Worm (Caenorhabditis elegans) whole organism, L1 larva: ENCODE measurements around the gene R08C7.11.

ENCODE experiments used
- C16A3.4 ChIP-seq: fragments of 150-350 bp; optimal IDR thresholded peaks from 2 replicates; lab custom pipeline; 2014; ENCODE audit warnings: missing biosample characterization, missing genetic modification characterization
- alr-1 ChIP-seq: fragments of 200-800 bp; sonication (Bioruptor generic); optimal IDR thresholded peaks from 2 replicates; lab custom pipeline; 2018; ENCODE audit warnings: borderline replicate concordance, mild to moderate bottlenecking, missing genetic modification characterization, missing compliant biosample characterization
- blmp-1 ChIP-seq: fragments of 150-350 bp; optimal IDR thresholded peaks from 2 replicates; lab custom pipeline; 2014; ENCODE audit warnings: missing biosample characterization, missing genetic modification characterization
- ceh-63 ChIP-seq: fragments of 200-800 bp; sonication (Bioruptor generic); optimal IDR thresholded peaks from 2 replicates; lab custom pipeline; 2018; ENCODE audit warnings: mild to moderate bottlenecking, missing genetic modification characterization, missing compliant biosample characterization
- ceh-8 ChIP-seq: fragments of 200-800 bp; sonication (Bioruptor generic); optimal IDR thresholded peaks from 2 replicates; lab custom pipeline; 2018; ENCODE audit warnings: mild to moderate bottlenecking, missing genetic modification characterization, moderate library complexity, missing compliant biosample characterization
- ceh-82 ChIP-seq, 3 experiments: fragments of 150-350 bp in 1 of 3; sonication (generic microtip) in 2 of 3; optimal IDR thresholded peaks; 2 replicates each; lab custom pipeline; 2014 to 2017; ENCODE audit warnings: missing biosample characterization in 3 of 3, missing genetic modification characterization in 3 of 3
- ceh-88 ChIP-seq: fragments of 200-800 bp; sonication (Bioruptor generic); IDR thresholded peaks from 2 replicates; pipeline ENCODE4 v1.3.6; 2022; ENCODE audit warnings: missing genetic modification characterization, missing compliant biosample characterization
- ceh-90 ChIP-seq: sonication (generic microtip); optimal IDR thresholded peaks from 2 replicates; lab custom pipeline; 2016; ENCODE audit warnings: missing genetic modification characterization, missing compliant biosample characterization
- ces-1 ChIP-seq: fragments of 150-350 bp; optimal IDR thresholded peaks from 2 replicates; lab custom pipeline; 2014; ENCODE audit warnings: missing biosample characterization, missing genetic modification reagents, missing genetic modification characterization
- dpl-1 ChIP-seq, 3 experiments: fragments of 150-350 bp in 2 of 3; sonication (generic microtip) in 1 of 3; optimal IDR thresholded peaks; 2 replicates each; lab custom pipeline; 2014 to 2017; ENCODE audit warnings: missing biosample characterization in 3 of 3, missing genetic modification characterization in 3 of 3, missing genetic modification reagents in 3 of 3
- dsc-1 ChIP-seq: sonication (generic microtip); optimal IDR thresholded peaks from 2 replicates; lab custom pipeline; 2016; ENCODE audit warnings: mild to moderate bottlenecking, missing genetic modification characterization, missing compliant biosample characterization
- efl-1 ChIP-seq, 4 experiments: fragments of 150-350 bp; optimal IDR thresholded peaks in 3 of 4; peaks in 1 of 4; 1 replicate in 1 of 4; 2 replicates in 3 of 4; lab custom pipeline; 2014; ENCODE audit warnings: missing biosample characterization in 2 of 4, missing genetic modification characterization in 2 of 4, missing genetic modification reagents in 2 of 4
- egl-27 ChIP-seq, 2 experiments: fragments of 150-350 bp in 1 of 2; sonication (generic microtip); optimal IDR thresholded peaks; 3 replicates each; lab custom pipeline; 2017 to 2018; ENCODE audit warnings: missing biosample characterization in 2 of 2, missing genetic modification characterization in 2 of 2, missing genetic modification reagents in 2 of 2
- elt-2 ChIP-seq: sonication (generic microtip); optimal IDR thresholded peaks from 2 replicates; lab custom pipeline; 2016; ENCODE audit warnings: missing genetic modification characterization, mild to moderate bottlenecking, inconsistent platforms, missing compliant biosample characterization, missing genetic modification reagents
- elt-3 ChIP-seq, 6 experiments: fragments of 150-350 bp in 1 of 6; sonication (generic microtip); optimal IDR thresholded peaks; 2 replicates each; lab custom pipeline; 2017 to 2018; ENCODE audit warnings: missing biosample characterization in 6 of 6, missing genetic modification characterization in 6 of 6, inconsistent platforms in 1 of 6
- ets-5 ChIP-seq: fragments of 200-800 bp; sonication (Bioruptor generic); IDR thresholded peaks from 2 replicates; pipeline ENCODE4 v1.3.6; 2022; ENCODE audit warnings: missing genetic modification characterization, missing compliant biosample characterization
- fkh-4 ChIP-seq: sonication (generic microtip); optimal IDR thresholded peaks from 2 replicates; lab custom pipeline; 2016; ENCODE audit warnings: missing compliant biosample characterization, missing genetic modification characterization, borderline replicate concordance
- fkh-8 ChIP-seq: sonication (generic microtip); optimal IDR thresholded peaks from 2 replicates; lab custom pipeline; 2016; ENCODE audit warnings: mild to moderate bottlenecking, missing genetic modification characterization, missing compliant biosample characterization
- hlh-17 ChIP-seq: fragments of 200-800 bp; sonication (Bioruptor generic); optimal IDR thresholded peaks from 2 replicates; lab custom pipeline; 2018; ENCODE audit warnings: missing genetic modification characterization, mild to moderate bottlenecking, missing compliant biosample characterization, moderate library complexity, borderline replicate concordance
- isw-1 ChIP-seq: fragments of 200-800 bp; sonication (Bioruptor generic); IDR thresholded peaks from 2 replicates; pipeline ENCODE4 v1.3.6; 2022; ENCODE audit warnings: missing genetic modification characterization, missing compliant biosample characterization
- jun-1 ChIP-seq: fragments of 150-350 bp; optimal IDR thresholded peaks from 2 replicates; lab custom pipeline; 2014; ENCODE audit warnings: missing biosample characterization, missing genetic modification reagents, missing genetic modification characterization
- lin-14 ChIP-seq: fragments of 200-800 bp; sonication (Bioruptor generic); optimal IDR thresholded peaks from 2 replicates; lab custom pipeline; 2018; ENCODE audit warnings: mild to moderate bottlenecking, missing genetic modification characterization, moderate library complexity, missing compliant biosample characterization
- lin-35 ChIP-seq, 2 experiments: fragments of 150-350 bp; optimal IDR thresholded peaks; 2 replicates each; lab custom pipeline; 2014; ENCODE audit warnings: missing biosample characterization in 2 of 2, missing genetic modification characterization in 2 of 2, missing genetic modification reagents in 2 of 2
- lsy-2 ChIP-seq, 2 experiments: fragments of 150-350 bp; optimal IDR thresholded peaks; 2 replicates each; lab custom pipeline; 2014; ENCODE audit warnings: missing biosample characterization in 2 of 2, missing genetic modification characterization in 2 of 2
- mep-1 ChIP-seq: fragments of 150-350 bp; optimal IDR thresholded peaks from 2 replicates; lab custom pipeline; 2014; ENCODE audit warnings: missing biosample characterization, missing genetic modification characterization
- nhr-11 ChIP-seq: fragments of 150-350 bp; optimal IDR thresholded peaks from 2 replicates; lab custom pipeline; 2014; ENCODE audit warnings: missing biosample characterization, missing genetic modification characterization
- nhr-19 ChIP-seq: fragments of 200-800 bp; sonication (Bioruptor generic); conservative IDR thresholded peaks from 2 replicates; pipeline ENCODE4 v1.3.6; 2022; ENCODE audit warnings: missing genetic modification characterization, missing compliant biosample characterization
- nhr-20 ChIP-seq: sonication (generic microtip); optimal IDR thresholded peaks from 2 replicates; lab custom pipeline; 2016; ENCODE audit warnings: mild to moderate bottlenecking, missing genetic modification characterization, missing compliant biosample characterization
- nhr-71 ChIP-seq: sonication (generic microtip); optimal IDR thresholded peaks from 2 replicates; lab custom pipeline; 2016; ENCODE audit warnings: mild to moderate bottlenecking, missing genetic modification characterization, moderate library complexity, missing compliant biosample characterization
- nhr-77 ChIP-seq: fragments of 150-350 bp; optimal IDR thresholded peaks from 2 replicates; lab custom pipeline; 2014; ENCODE audit warnings: missing biosample characterization, missing genetic modification characterization
- nhr-85 ChIP-seq: sonication (generic microtip); peaks from one replicate; lab custom pipeline; 2016; ENCODE audit warnings: missing genetic modification characterization, inconsistent platforms, missing compliant biosample characterization
- pax-3 ChIP-seq: fragments of 200-800 bp; sonication (Bioruptor generic); optimal IDR thresholded peaks from 2 replicates; lab custom pipeline; 2018; ENCODE audit warnings: mild to moderate bottlenecking, missing genetic modification characterization, moderate library complexity, missing compliant biosample characterization
- pqm-1 ChIP-seq: sonication (generic microtip); optimal IDR thresholded peaks from 3 replicates; lab custom pipeline; 2017; ENCODE audit warnings: missing biosample characterization, missing genetic modification characterization
- rnt-1 ChIP-seq: sonication (generic microtip); optimal IDR thresholded peaks from 2 replicates; lab custom pipeline; 2016; ENCODE audit warnings: mild to moderate bottlenecking, missing genetic modification characterization, moderate library complexity, missing compliant biosample characterization
- skn-1 ChIP-seq: fragments of 150-350 bp; optimal IDR thresholded peaks from 2 replicates; lab custom pipeline; 2014; ENCODE audit warnings: missing biosample characterization, missing genetic modification characterization
- snu-23 ChIP-seq: sonication (generic microtip); optimal IDR thresholded peaks from 2 replicates; lab custom pipeline; 2016; ENCODE audit warnings: missing genetic modification characterization, missing compliant biosample characterization
- sup-37 ChIP-seq: fragments of 200-800 bp; sonication (Bioruptor generic); optimal IDR thresholded peaks from 2 replicates; lab custom pipeline; 2018; ENCODE audit warnings: mild to moderate bottlenecking, missing genetic modification characterization, missing compliant biosample characterization
- swsn-7 ChIP-seq: sonication (generic microtip); optimal IDR thresholded peaks from 2 replicates; lab custom pipeline; 2016; ENCODE audit warnings: missing genetic modification characterization, missing compliant biosample characterization
- unc-130 ChIP-seq: fragments of 150-350 bp; optimal IDR thresholded peaks from 2 replicates; lab custom pipeline; 2017; ENCODE audit warnings: missing biosample characterization, missing genetic modification characterization, inconsistent platforms
- unc-86 ChIP-seq: sonication (generic microtip); optimal IDR thresholded peaks from 2 replicates; lab custom pipeline; 2016; ENCODE audit warnings: missing genetic modification characterization, missing compliant biosample characterization
- xbp-1 ChIP-seq: sonication (generic microtip); optimal IDR thresholded peaks from 2 replicates; lab custom pipeline; 2016; ENCODE audit warnings: missing genetic modification characterization, missing compliant biosample characterization
- zip-4 ChIP-seq: fragments of 200-800 bp; sonication (Bioruptor generic); optimal IDR thresholded peaks from 2 replicates; lab custom pipeline; 2018; ENCODE audit warnings: mild to moderate bottlenecking, missing genetic modification characterization, moderate library complexity, missing compliant biosample characterization
- ztf-11 ChIP-seq, 2 experiments: sonication (generic microtip); optimal IDR thresholded peaks; 2 replicates each; lab custom pipeline; 2016 to 2017; ENCODE audit warnings: missing genetic modification characterization in 2 of 2, missing biosample characterization in 1 of 2, missing compliant biosample characterization in 1 of 2

Gene R08C7.11

ce11 chrIV:4454330-4455173 lies at the start of gene R08C7.11:
Gene R08C7.11, minus strand, starts transcription at chrIV:4454937.
- TF ChIP-seq dpl-1 (GFP tag; optimal IDR thresholded peaks at IDR 0.05; lab: Kevin White, UChicago) (peak; percentile 2 to 16 (median 14)), sup-37 (GFP tag; lab: Kevin White, UChicago) (peak; percentile 34), nhr-85 (tag; lab: Kevin White, UChicago) (peak; percentile 82), pax-3 (tag; lab: Kevin White, UChicago) (no peak), rnt-1 (tag; lab: Kevin White, UChicago) (peak; percentile 63), nhr-71 (tag; lab: Kevin White, UChicago) (peak; percentile 40), elt-2 (tag; lab: Kevin White, UChicago) (no peak), snu-23 (GFP tag; lab: Kevin White, UChicago) (peak; percentile 39), pqm-1 (no peak), skn-1 (tag; lab: Kevin White, UChicago) (peak; percentile 5), unc-130 (tag; lab: Kevin White, UChicago) (peak; percentile 38), hlh-17 (GFP tag; lab: Kevin White, UChicago) (no peak), ceh-82 (tag; optimal IDR thresholded peaks at IDR 0.05; lab: Kevin White, UChicago) (peak in 1 of 3 experiments; percentile 15), blmp-1 (tag; lab: Kevin White, UChicago) (peak; percentile 77), efl-1 (optimal IDR thresholded peaks at IDR 0.05; lab: Kevin White, UChicago) (peak; percentile 55), efl-1 (GFP tag; optimal IDR thresholded peaks at IDR 0.05 in 1 of 2; lab: Kevin White, UChicago) (peak in 1 of 2 experiments; percentile 86), nhr-20 (tag; lab: Kevin White, UChicago) (peak; percentile 6), nhr-19 (GFP tag; lab: Robert Waterston, UW) (peak; percentile 46; the same call in 1 of the 2 replicates), zip-4 (GFP tag; lab: Kevin White, UChicago) (no peak), lsy-2 (tag; optimal IDR thresholded peaks at IDR 0.05; lab: Kevin White, UChicago) (peak; percentile 27 to 30), mep-1 (peak; percentile 28), elt-3 (tag; optimal IDR thresholded peaks at IDR 0.05; lab: Kevin White, UChicago) (peak in 2 of 6 experiments; percentile 5 to 66), lin-14 (GFP tag; lab: Kevin White, UChicago) (peak; percentile 60), swsn-7 (peak; percentile 18), nhr-77 (tag; lab: Kevin White, UChicago) (peak; percentile 17)

DNA sequence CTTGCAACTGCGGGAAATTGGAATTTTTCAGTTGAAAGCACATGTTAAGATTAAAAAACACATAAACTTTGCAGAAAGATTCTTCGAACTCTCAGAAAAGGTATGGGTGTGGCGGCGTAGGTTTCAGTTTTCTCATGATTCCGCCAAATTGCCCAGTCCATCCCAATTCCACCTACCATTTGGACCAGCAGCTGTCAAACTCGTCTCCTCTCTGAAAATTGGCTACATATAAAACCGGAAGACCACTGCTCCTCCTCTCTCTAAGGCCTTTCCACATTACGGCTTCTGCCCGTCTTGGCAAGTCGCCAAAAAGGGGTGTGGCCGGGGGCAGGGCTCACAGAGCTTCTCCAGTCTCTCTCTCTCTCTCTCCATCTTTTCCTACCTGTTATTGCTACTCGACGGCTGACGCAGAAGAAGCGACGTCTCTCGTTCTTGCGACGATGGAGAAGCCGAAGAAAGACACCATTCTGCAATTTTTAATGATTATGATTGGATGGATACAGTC lies 35.5 kb upstream of the R08C7.11 start, which contains the start of gene ZK180.7:
ZK180.7 (plus strand) TSS at position 395 of the 505 bp plus-strand sequence.
- TF ChIP-seq ceh-88 (GFP tag; lab: Robert Waterston, UW) (no peak), jun-1 (tag; lab: Kevin White, UChicago) (no peak), unc-86 (tag; lab: Kevin White, UChicago) (no peak), nhr-11 (tag; lab: Kevin White, UChicago) (no peak), ces-1 (GFP tag; lab: Kevin White, UChicago) (no peak), nhr-20 (tag; lab: Kevin White, UChicago) (no peak), ceh-63 (GFP tag; lab: Kevin White, UChicago) (peak; percentile 69), efl-1 (optimal IDR thresholded peaks at IDR 0.05; lab: Kevin White, UChicago) (no peak), efl-1 (GFP tag; optimal IDR thresholded peaks at IDR 0.05 in 1 of 2; lab: Kevin White, UChicago) (peak in 1 of 2 experiments; percentile 69)

- TF ChIP-seq pqm-1 (peak; percentile 48), sup-37 (GFP tag; lab: Kevin White, UChicago) (no peak), egl-27 (tag; optimal IDR thresholded peaks at IDR 0.05; lab: Kevin White, UChicago) (no peak), xbp-1 (tag; lab: Kevin White, UChicago) (no peak), C16A3.4 (tag; lab: Kevin White, UChicago) (no peak), mep-1 (no peak), dsc-1 (tag; lab: Kevin White, UChicago) (no peak), elt-2 (tag; lab: Kevin White, UChicago) (peak; percentile 77), ceh-8 (GFP tag; lab: Kevin White, UChicago) (no peak), unc-86 (tag; lab: Kevin White, UChicago) (no peak), alr-1 (tag; lab: Kevin White, UChicago) (no peak), nhr-85 (tag; lab: Kevin White, UChicago) (no peak), ztf-11 (tag; optimal IDR thresholded peaks at IDR 0.05; lab: Kevin White, UChicago) (no peak), ceh-82 (tag; optimal IDR thresholded peaks at IDR 0.05; lab: Kevin White, UChicago) (no peak), unc-130 (tag; lab: Kevin White, UChicago) (no peak), fkh-8 (tag; lab: Kevin White, UChicago) (no peak), ceh-90 (tag; lab: Kevin White, UChicago) (no peak), efl-1 (optimal IDR thresholded peaks at IDR 0.05; lab: Kevin White, UChicago) (no peak), efl-1 (GFP tag; optimal IDR thresholded peaks at IDR 0.05 in 1 of 2; lab: Kevin White, UChicago) (peak in 1 of 2 experiments; percentile 67), ets-5 (GFP tag; lab: Robert Waterston, UW) (no peak), fkh-4 (no peak), isw-1 (no peak), lin-35 (GFP tag; optimal IDR thresholded peaks at IDR 0.05; lab: Kevin White, UChicago) (peak in 1 of 2 experiments; percentile 22)
These were observed 32.0 kb upstream of the R08C7.11 start, which contains the start of gene trx-3 for ce11 chrIV:4486738-4487137. Gene trx-3, plus strand, starts transcription at chrIV:4487028.
